Fruit fly (Drosophila melanogaster): ENCODE results near the gene CG31606.

The CG31606 gene

dm6 chr2L:8104094-8104493, 43.3 kb upstream of the CG31606 start:
- TF ChIP-seq CG8290 (GFP tag; optimal IDR thresholded peaks at IDR 0.05) (no peak), CG8290 (tag; optimal IDR thresholded peaks at IDR 0.05) (no peak), CG6791 (GFP tag; IDR thresholded peaks at IDR 0.05; ENCODE audit: partially characterized antibody) (no peak), mirr (GFP tag; optimal IDR thresholded peaks at IDR 0.05) (no peak), wek (GFP tag; optimal IDR thresholded peaks at IDR 0.05) (peak; percentile 5), CG11085 (GFP tag; IDR thresholded peaks at IDR 0.05) (no peak), CG4617 (GFP tag; optimal IDR thresholded peaks at IDR 0.05; ENCODE audit: borderline replicate concordance) (no peak), chinmo (GFP tag; IDR thresholded peaks at IDR 0.05; ENCODE audit: partially characterized antibody) (peak; percentile 95; the same call in 3 of the 4 replicates), run (tag; optimal IDR thresholded peaks at IDR 0.05) (no peak), bigmax (GFP tag; optimal IDR thresholded peaks at IDR 0.05) (no peak), Xbp1 (GFP tag; optimal IDR thresholded peaks at IDR 0.05) (no peak), danr (GFP tag; IDR thresholded peaks at IDR 0.05) (no peak), lola (GFP tag; optimal IDR thresholded peaks at IDR 0.05) (peak in 1 of 3 experiments; percentile 0), CG7963 (GFP tag; IDR thresholded peaks at IDR 0.05; ENCODE audit: partially characterized antibody) (no peak), CG7786 (GFP tag; optimal IDR thresholded peaks at IDR 0.05) (no peak), CG32532 (GFP tag; IDR thresholded peaks at IDR 0.05) (peak; percentile 8; the same call in 1 of the 2 replicates), Hr78 (GFP tag; optimal IDR thresholded peaks at IDR 0.05) (peak in 1 of 2 experiments; percentile 79), CG16813 (GFP tag; IDR thresholded peaks at IDR 0.05; ENCODE audit: partially characterized antibody) (no peak), CG4404 (GFP tag; IDR thresholded peaks at IDR 0.05) (no peak), vvl (GFP tag; IDR thresholded peaks at IDR 0.05) (peak; percentile 88), Sox102F (GFP tag; optimal IDR thresholded peaks at IDR 0.05) (no peak), CG6175 (GFP tag; IDR thresholded peaks at IDR 0.05) (no peak), CG7745 (tag; optimal IDR thresholded peaks at IDR 0.05) (peak; percentile 50), mld (GFP tag; IDR thresholded peaks at IDR 0.05; ENCODE audit: partially characterized antibody) (no peak), Ets65A (GFP tag) (no peak), CG6765 (GFP tag; optimal IDR thresholded peaks at IDR 0.05) (no peak), slbo (GFP tag; IDR thresholded peaks at IDR 0.05) (no peak), gce (GFP tag; IDR thresholded peaks at IDR 0.05) (no peak), Sry-β (GFP tag; optimal IDR thresholded peaks at IDR 0.05) (no peak), pfk (GFP tag; optimal IDR thresholded peaks at IDR 0.05) (no peak), lab (GFP tag; optimal IDR thresholded peaks at IDR 0.05) (no peak), CG1647 (GFP tag; optimal IDR thresholded peaks at IDR 0.05) (no peak), yki (optimal IDR thresholded peaks at IDR 0.05) (peak; percentile 49), CG6272 (GFP tag; IDR thresholded peaks at IDR 0.05) (no peak), hth (optimal IDR thresholded peaks at IDR 0.05) (no peak), her (GFP tag; optimal IDR thresholded peaks at IDR 0.05) (peak; percentile 2), Dip3 (GFP tag; optimal IDR thresholded peaks at IDR 0.05) (no peak), CG10321 (GFP tag; IDR thresholded peaks at IDR 0.05) (peak; percentile 75), Med (GFP tag) (peak; percentile 66), Eip74EF (GFP tag; optimal IDR thresholded peaks at IDR 0.05) (peak in 1 of 2 experiments; percentile 11), CG3163 (GFP tag; optimal IDR thresholded peaks at IDR 0.05) (peak; percentile 15), luna (GFP tag; optimal IDR thresholded peaks at IDR 0.05) (no peak), unc-4 (GFP tag; IDR thresholded peaks at IDR 0.05; ENCODE audit: partially characterized antibody) (no peak), jumu (GFP tag; optimal IDR thresholded peaks at IDR 0.05) (no peak), Fer1 (GFP tag; optimal IDR thresholded peaks at IDR 0.05) (peak; percentile 23), esg (GFP tag; conservative IDR thresholded peaks at IDR 0.05) (no peak), CG17328 (GFP tag; IDR thresholded peaks at IDR 0.05) (no peak), GATAe (GFP tag; conservative IDR thresholded peaks at IDR 0.05) (no peak), CG15073 (GFP tag; optimal IDR thresholded peaks at IDR 0.05) (no peak), CG9797 (GFP tag; optimal IDR thresholded peaks at IDR 0.05) (no peak), CG10979 (tag; optimal IDR thresholded peaks at IDR 0.05) (no peak)

Measured in whole organism, embryonic.